Worm (Caenorhabditis elegans) whole organism, L2 larva: ENCODE results near the gene nhr-246.

Experiments
- R02D3.7 ChIP-seq: fragments of 150-350 bp; optimal IDR thresholded peaks from 2 replicates; lab custom pipeline; 2014; ENCODE audit warnings: missing biosample characterization, missing genetic modification characterization
- Y55F3AM.14 ChIP-seq: fragments of 200-800 bp; sonication (Bioruptor generic); optimal IDR thresholded peaks from 2 replicates; lab custom pipeline; 2018; ENCODE audit warnings: mild to moderate bottlenecking, missing genetic modification characterization, missing compliant biosample characterization
- ZK546.5 ChIP-seq: sonication (generic microtip); optimal IDR thresholded peaks from 2 replicates; lab custom pipeline; 2017; ENCODE audit warnings: missing biosample characterization, missing genetic modification characterization
- alr-1 ChIP-seq: fragments of 150-350 bp; optimal IDR thresholded peaks from 2 replicates; lab custom pipeline; 2014; ENCODE audit warnings: missing biosample characterization, missing genetic modification characterization
- ama-1 ChIP-seq: fragments of 150-350 bp; optimal IDR thresholded peaks from 2 replicates; lab custom pipeline; 2018; ENCODE audit warnings: inconsistent platforms
- ceh-16 ChIP-seq: fragments of 150-350 bp; optimal IDR thresholded peaks from 2 replicates; lab custom pipeline; 2014; ENCODE audit warnings: missing biosample characterization, missing genetic modification characterization
- ceh-82 ChIP-seq: fragments of 150-350 bp; optimal IDR thresholded peaks from 2 replicates; lab custom pipeline; 2014; ENCODE audit warnings: missing biosample characterization, missing genetic modification characterization
- crh-2 ChIP-seq: sonication (generic microtip); optimal IDR thresholded peaks from 2 replicates; lab custom pipeline; 2017; ENCODE audit warnings: missing biosample characterization, missing genetic modification characterization
- egl-27 ChIP-seq: sonication (generic microtip); optimal IDR thresholded peaks from 3 replicates; lab custom pipeline; 2017; ENCODE audit warnings: missing biosample characterization, missing genetic modification reagents, missing genetic modification characterization
- elt-1 ChIP-seq: fragments of 150-350 bp; optimal IDR thresholded peaks from 2 replicates; lab custom pipeline; 2014; ENCODE audit warnings: missing biosample characterization, missing genetic modification characterization
- fos-1 ChIP-seq: fragments of 150-350 bp; optimal IDR thresholded peaks from 2 replicates; lab custom pipeline; 2014; ENCODE audit warnings: missing biosample characterization, missing genetic modification characterization
- gmeb-1 ChIP-seq: fragments of 150-350 bp; optimal IDR thresholded peaks from 2 replicates; lab custom pipeline; 2014; ENCODE audit warnings: missing biosample characterization, missing genetic modification characterization
- lin-11 ChIP-seq: fragments of 150-350 bp; sonication (generic microtip); optimal IDR thresholded peaks from 2 replicates; lab custom pipeline; 2014; ENCODE audit warnings: missing biosample characterization, missing genetic modification characterization, inconsistent platforms, mixed read lengths
- lin-13 ChIP-seq: fragments of 150-350 bp; optimal IDR thresholded peaks from 2 replicates; lab custom pipeline; 2014; ENCODE audit warnings: missing biosample characterization, missing genetic modification reagents, missing genetic modification characterization
- lin-39 ChIP-seq: fragments of 150-350 bp; optimal IDR thresholded peaks from 2 replicates; lab custom pipeline; 2014; ENCODE audit warnings: missing biosample characterization, missing genetic modification reagents, missing genetic modification characterization
- lsy-2 ChIP-seq, 2 experiments: fragments of 150-350 bp in 1 of 2; sonication (generic microtip) in 1 of 2; optimal IDR thresholded peaks; 2 replicates each; lab custom pipeline; 2014 to 2017; ENCODE audit warnings: missing biosample characterization in 2 of 2, missing genetic modification characterization in 2 of 2
- mbf-1 ChIP-seq: sonication (generic microtip); optimal IDR thresholded peaks from 2 replicates; lab custom pipeline; 2017; ENCODE audit warnings: missing biosample characterization, missing genetic modification characterization
- mdl-1 ChIP-seq, 2 experiments: fragments of 150-350 bp in 1 of 2; sonication (generic microtip) in 1 of 2; optimal IDR thresholded peaks; 2 replicates each; lab custom pipeline; 2017; ENCODE audit warnings: missing biosample characterization in 2 of 2, missing genetic modification characterization in 2 of 2
- nhr-10 ChIP-seq: sonication (generic microtip); optimal IDR thresholded peaks from 2 replicates; lab custom pipeline; 2017; ENCODE audit warnings: missing biosample characterization, missing genetic modification characterization
- nhr-12 ChIP-seq: fragments of 150-350 bp; optimal IDR thresholded peaks from 2 replicates; lab custom pipeline; 2014; ENCODE audit warnings: missing biosample characterization, missing genetic modification characterization
- nhr-237 ChIP-seq: fragments of 150-350 bp; optimal IDR thresholded peaks from 2 replicates; lab custom pipeline; 2014; ENCODE audit warnings: missing biosample characterization, missing genetic modification characterization
- nhr-25 ChIP-seq: fragments of 150-350 bp; sonication (generic microtip); optimal IDR thresholded peaks from 3 replicates; lab custom pipeline; 2014; ENCODE audit warnings: missing biosample characterization, missing genetic modification characterization
- nhr-6 ChIP-seq: fragments of 150-350 bp; optimal IDR thresholded peaks from 2 replicates; lab custom pipeline; 2014; ENCODE audit warnings: missing biosample characterization, missing genetic modification characterization
- nhr-77 ChIP-seq: fragments of 150-350 bp; optimal IDR thresholded peaks from 2 replicates; lab custom pipeline; 2014; ENCODE audit warnings: missing biosample characterization, missing genetic modification characterization
- sem-4 ChIP-seq: fragments of 150-350 bp; optimal IDR thresholded peaks from 2 replicates; lab custom pipeline; 2014; ENCODE audit warnings: missing biosample characterization, missing genetic modification reagents, missing genetic modification characterization
- sma-3 ChIP-seq: sonication (generic microtip); optimal IDR thresholded peaks from 2 replicates; lab custom pipeline; 2016; ENCODE audit warnings: missing genetic modification reagents, missing genetic modification characterization, missing compliant biosample characterization
- sma-9 ChIP-seq, 2 experiments: fragments of 150-350 bp in 1 of 2; sonication (generic microtip) in 1 of 2; optimal IDR thresholded peaks; 2 replicates each; lab custom pipeline; 2014 to 2016; ENCODE audit warnings: missing genetic modification characterization in 2 of 2, mild to moderate bottlenecking in 1 of 2, missing biosample characterization in 1 of 2, missing compliant biosample characterization in 1 of 2, missing genetic modification reagents in 1 of 2, moderate library complexity in 1 of 2
- snpc-4 ChIP-seq: fragments of 150-350 bp; optimal IDR thresholded peaks from 2 replicates; lab custom pipeline; 2014; ENCODE audit warnings: missing biosample characterization, missing genetic modification characterization
- unc-39 ChIP-seq: fragments of 150-350 bp; optimal IDR thresholded peaks from 2 replicates; lab custom pipeline; 2014; ENCODE audit warnings: missing biosample characterization, missing genetic modification characterization
- unc-55 ChIP-seq: fragments of 150-350 bp; sonication (generic microtip); optimal IDR thresholded peaks from 3 replicates; lab custom pipeline; 2014; ENCODE audit warnings: missing biosample characterization, missing genetic modification reagents, missing genetic modification characterization
- unc-62 ChIP-seq: fragments of 150-350 bp; optimal IDR thresholded peaks from 2 replicates; lab custom pipeline; 2014; ENCODE audit warnings: missing biosample characterization, missing genetic modification reagents, missing genetic modification characterization
- zag-1 ChIP-seq: fragments of 150-350 bp; optimal IDR thresholded peaks from 2 replicates; lab custom pipeline; 2014; ENCODE audit warnings: missing biosample characterization, missing genetic modification characterization
- ztf-11 ChIP-seq: sonication (generic microtip); optimal IDR thresholded peaks from 2 replicates; lab custom pipeline; 2017; ENCODE audit warnings: missing biosample characterization, missing genetic modification characterization
- ztf-4 ChIP-seq: fragments of 150-350 bp; optimal IDR thresholded peaks from 2 replicates; lab custom pipeline; 2014; ENCODE audit warnings: missing biosample characterization, missing genetic modification characterization

nhr-246 gene

DNA sequence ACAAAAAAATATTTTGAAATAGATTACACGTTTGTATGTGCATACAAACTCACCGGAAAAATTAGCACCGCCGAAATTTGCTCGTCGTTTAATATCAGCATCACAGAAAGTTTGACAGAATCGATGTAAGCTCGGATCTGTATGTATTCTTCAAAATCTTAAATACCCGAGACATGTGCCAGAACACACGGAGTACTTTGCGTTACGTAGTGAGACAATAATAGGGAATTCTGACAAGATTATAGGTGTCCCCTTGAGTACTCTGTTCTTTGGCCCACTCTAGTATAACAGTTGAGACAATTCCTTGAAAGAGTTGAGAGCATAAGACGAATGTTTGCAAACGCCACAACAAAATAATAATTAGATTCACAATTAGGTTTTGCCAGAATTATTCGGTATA lies 12.7 kb upstream of the nhr-246 start, which contains the start of gene srx-48:
Gene srx-48 (minus strand): TSS at position 101 of the 400 bp plus-strand sequence.
- TF ChIP-seq nhr-12 (tag; lab: Kevin White, UChicago) (no peak), ztf-11 (tag; lab: Kevin White, UChicago) (no peak), ztf-4 (tag; lab: Kevin White, UChicago) (no peak), mdl-1 (tag; optimal IDR thresholded peaks at IDR 0.05; lab: Kevin White, UChicago) (no peak), lin-13 (no peak), unc-39 (no peak), unc-62 (GFP tag; lab: Kevin White, UChicago) (no peak), lin-39 (no peak), ceh-16 (tag; lab: Kevin White, UChicago) (no peak), Y55F3AM.14 (GFP tag; lab: Kevin White, UChicago) (no peak), zag-1 (tag; lab: Kevin White, UChicago) (no peak), fos-1 (tag; lab: Kevin White, UChicago) (no peak), crh-2 (tag; lab: Kevin White, UChicago) (no peak)

DNA sequence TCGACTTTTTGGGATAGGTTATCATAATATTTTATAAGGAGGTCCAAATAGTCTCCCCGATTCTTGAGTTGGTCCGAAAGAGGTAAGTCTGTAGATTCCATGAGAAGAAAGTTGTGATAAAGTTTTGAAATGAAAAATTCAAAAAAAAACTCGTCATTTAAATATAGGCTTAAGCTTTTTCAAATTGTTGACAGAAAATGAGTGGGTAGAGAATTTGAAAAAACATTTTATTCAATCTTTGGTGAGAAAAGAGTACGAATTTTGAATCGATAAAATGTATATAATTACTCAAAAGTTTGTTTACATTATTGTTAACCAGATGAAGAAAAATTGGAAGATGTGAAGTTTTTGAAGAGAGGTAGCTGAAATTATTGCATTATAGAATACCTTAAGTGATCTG lies 10.8 kb upstream of the nhr-246 start, which contains the start of gene T26H8.5:
Gene T26H8.5 (minus strand): TSS at position 101 of the 400 bp plus-strand sequence.
- TF ChIP-seq mbf-1, result no peak
- TF ChIP-seq ceh-16 (tag; lab: Kevin White, UChicago), result no peak
- no peak for TF ChIP-seq alr-1 (tag; lab: Kevin White, UChicago)
- TF ChIP-seq ZK546.5 (tag; lab: Kevin White, UChicago), result no peak
- TF ChIP-seq R02D3.7 (tag; lab: Kevin White, UChicago), result no peak

DNA sequence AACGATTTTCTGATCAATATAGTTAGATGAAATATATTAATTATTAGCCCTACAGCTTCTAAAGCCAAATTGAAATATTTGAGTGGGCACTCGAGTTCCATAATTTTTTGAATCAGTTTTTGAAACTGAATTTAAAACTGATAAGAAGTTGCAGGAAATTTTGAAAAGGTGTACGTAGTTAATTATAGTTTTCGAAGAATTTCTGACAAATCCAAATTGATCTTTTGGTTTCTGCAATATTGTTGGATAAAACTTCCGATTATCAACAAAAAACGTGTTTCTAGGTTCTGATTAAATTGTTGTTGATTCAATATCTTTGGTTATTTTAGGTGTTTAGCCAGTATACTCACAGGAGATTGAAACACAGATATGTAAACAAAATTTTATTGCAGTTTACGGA lies 9.5 kb upstream of the nhr-246 start, which contains the start of gene T26H8.4:
Gene T26H8.4 (minus strand): TSS at position 101 of the 400 bp plus-strand sequence.
- no peak for TF ChIP-seq unc-39
- TF ChIP-seq lin-13, result no peak
- TF ChIP-seq R02D3.7 (tag; lab: Kevin White, UChicago), result no peak
- no peak for TF ChIP-seq nhr-10 (tag; lab: Kevin White, UChicago)
- no peak for TF ChIP-seq sma-3 (GFP tag; lab: Kevin White, UChicago)
- TF ChIP-seq nhr-6 (tag; lab: Kevin White, UChicago), result no peak
- no peak for TF ChIP-seq sem-4 (tag; lab: Kevin White, UChicago)
- TF ChIP-seq unc-55 (GFP tag; lab: Kevin White, UChicago), result no peak
- no peak for TF ChIP-seq lsy-2 (tag; optimal IDR thresholded peaks at IDR 0.05; lab: Kevin White, UChicago)
- no peak for TF ChIP-seq sma-9 (GFP tag; optimal IDR thresholded peaks at IDR 0.05; lab: Kevin White, UChicago)
- no peak for TF ChIP-seq sma-9 (tag; optimal IDR thresholded peaks at IDR 0.05; lab: Kevin White, UChicago)
- no peak for TF ChIP-seq mdl-1 (tag; optimal IDR thresholded peaks at IDR 0.05; lab: Kevin White, UChicago)
- no peak for TF ChIP-seq ceh-82 (tag; lab: Kevin White, UChicago)
- no peak for TF ChIP-seq gmeb-1
- no peak for TF ChIP-seq nhr-25 (tag; lab: Kevin White, UChicago)
- TF ChIP-seq ceh-16 (tag; lab: Kevin White, UChicago), result no peak
- no peak for TF ChIP-seq snpc-4 (tag; lab: Kevin White, UChicago)
- TF ChIP-seq, all 48 proteins: peak for 0

DNA sequence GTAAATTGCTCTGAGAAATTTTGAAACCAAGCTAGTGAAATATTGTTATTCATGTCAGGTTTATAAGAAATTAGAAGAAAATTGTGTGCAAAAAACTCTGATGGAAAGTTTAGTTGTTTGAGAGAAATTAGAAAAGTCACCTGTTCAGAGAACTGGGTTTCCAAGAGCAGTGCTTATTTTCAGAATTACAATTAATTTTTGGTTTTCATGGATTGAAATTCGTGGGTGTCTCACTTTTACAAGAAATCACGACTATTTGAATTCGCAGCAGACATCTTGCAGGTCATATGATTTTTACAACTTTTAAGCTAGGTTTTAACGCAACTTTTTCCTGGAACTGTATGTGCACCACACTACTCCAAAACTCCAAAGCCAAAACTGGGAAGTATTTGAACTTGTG lies 7.3 kb upstream of the nhr-246 start, which contains the start of gene srz-10:
Gene srz-10 (minus strand): TSS at position 88 of the 400 bp plus-strand sequence.
- TF ChIP-seq lin-11 (tag; lab: Kevin White, UChicago) (no peak), zag-1 (tag; lab: Kevin White, UChicago) (no peak), egl-27 (tag; lab: Kevin White, UChicago) (no peak), unc-62 (GFP tag; lab: Kevin White, UChicago) (no peak), lin-39 (no peak), sma-9 (GFP tag; optimal IDR thresholded peaks at IDR 0.05; lab: Kevin White, UChicago) (no peak), sma-9 (tag; optimal IDR thresholded peaks at IDR 0.05; lab: Kevin White, UChicago) (no peak), ama-1 (lab: Kevin White, UChicago) (no peak), nhr-237 (tag; lab: Kevin White, UChicago) (no peak), nhr-77 (tag; lab: Kevin White, UChicago) (no peak), ceh-16 (tag; lab: Kevin White, UChicago) (no peak)
- TF ChIP-seq, all 48 proteins: peak for 0

DNA sequence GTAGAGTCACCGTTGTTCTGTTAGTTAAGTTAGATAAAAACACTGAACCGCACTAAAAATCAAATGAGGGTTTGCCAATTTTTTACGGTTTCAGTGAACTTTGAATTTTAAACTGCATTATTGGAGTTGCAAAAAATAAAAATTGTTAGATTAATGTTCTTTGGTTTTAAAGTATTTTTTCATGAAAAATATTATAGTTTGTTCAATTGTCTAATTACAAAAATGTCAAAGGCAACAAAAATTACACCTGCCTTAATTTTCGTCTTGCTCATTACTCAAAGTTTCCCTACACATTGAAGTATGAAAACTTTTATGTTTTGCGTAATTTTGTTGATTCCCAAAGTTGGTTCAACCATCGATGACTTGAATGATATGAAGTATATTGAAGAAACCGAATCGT lies 5.5 kb upstream of the nhr-246 start, which contains the start of gene irld-62:
Gene irld-62 (plus strand): TSS at position 301 of the 400 bp plus-strand sequence.
- TF ChIP-seq unc-55 (GFP tag; lab: Kevin White, UChicago) (no peak), elt-1 (tag; lab: Kevin White, UChicago) (no peak), sma-3 (GFP tag; lab: Kevin White, UChicago) (no peak)
- TF ChIP-seq, all 48 proteins: peak for 0
